Worm (Caenorhabditis elegans): Measurements from ENCODE around the gene F14H12.2.
A peak's percentile ranks its signal among the peaks of the same experiment; 100 is the strongest.

F14H12.2 gene

DNA sequence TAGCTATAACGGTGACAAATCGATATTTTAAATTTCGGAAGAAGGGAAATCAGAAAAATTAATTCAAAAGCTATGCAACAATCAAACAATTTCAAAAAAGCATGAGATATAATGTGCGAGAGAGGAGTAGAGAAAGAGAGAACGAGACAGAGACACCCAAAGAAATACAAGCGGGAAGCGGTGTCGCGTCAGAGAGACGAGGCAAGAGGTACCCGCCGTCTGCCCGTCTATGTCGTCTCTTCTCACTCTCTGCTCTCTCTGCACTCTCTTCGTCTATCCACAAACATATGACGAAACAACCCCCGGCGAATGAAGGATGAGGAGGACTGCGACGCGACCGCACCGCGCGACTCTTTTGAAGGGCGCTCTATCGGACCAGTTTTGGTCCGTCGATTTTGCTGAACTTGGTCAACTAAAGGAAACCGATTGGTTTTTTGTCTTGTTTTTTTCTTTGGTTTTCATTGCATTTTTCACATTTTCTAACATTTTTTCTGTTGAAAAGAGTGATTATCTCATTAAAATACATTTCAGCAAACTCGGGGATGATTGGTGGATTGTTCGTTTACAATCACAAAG lies 38.6 kb downstream of the F14H12.2 start, which contains the start of gene dpy-23 (continued):
- TF ChIP-seq lin-15B (tag; optimal IDR thresholded peaks at IDR 0.05) (peak; percentile 38), nhr-90 (tag; optimal IDR thresholded peaks at IDR 0.05; ENCODE audit: poor library complexity) (peak; percentile 89), zip-4 (GFP tag; optimal IDR thresholded peaks at IDR 0.05) (peak; percentile 75), ceh-63 (GFP tag; optimal IDR thresholded peaks at IDR 0.05) (no peak), fkh-4 (tag; optimal IDR thresholded peaks at IDR 0.05; ENCODE audit: borderline replicate concordance) (peak; percentile 46), nhr-11 (tag; optimal IDR thresholded peaks at IDR 0.05) (peak; percentile 87), lir-3 (tag; optimal IDR thresholded peaks at IDR 0.05; ENCODE audit: poor library complexity) (peak; percentile 84), nhr-12 (tag; optimal IDR thresholded peaks at IDR 0.05) (no peak), ztf-11 (tag; optimal IDR thresholded peaks at IDR 0.05) (peak in 1 of 2 experiments; percentile 77), Y116A8C.19 (tag; optimal IDR thresholded peaks at IDR 0.05; ENCODE audit: borderline replicate concordance) (no peak), C04F5.9 (tag; optimal IDR thresholded peaks at IDR 0.05) (peak; percentile 8), egl-27 (tag; optimal IDR thresholded peaks at IDR 0.05) (peak; percentile 76 to 86), snpc-4 (tag; optimal IDR thresholded peaks at IDR 0.05) (peak; percentile 40), aha-1 (tag; optimal IDR thresholded peaks at IDR 0.05) (peak; percentile 56), F16B12.6 (tag; optimal IDR thresholded peaks at IDR 0.05) (peak; percentile 39), C16A3.4 (tag; optimal IDR thresholded peaks at IDR 0.05) (peak; percentile 71), nhr-71 (tag; optimal IDR thresholded peaks at IDR 0.05) (peak; percentile 98), nhr-19 (GFP tag; conservative IDR thresholded peaks at IDR 0.05) (peak; percentile 92), lin-14 (GFP tag; optimal IDR thresholded peaks at IDR 0.05) (peak; percentile 99), nhr-20 (tag; optimal IDR thresholded peaks at IDR 0.05) (peak; percentile 96), dpl-1 (GFP tag; optimal IDR thresholded peaks at IDR 0.05) (peak; percentile 57 to 63 (median 61)), ztf-4 (tag; optimal IDR thresholded peaks at IDR 0.05) (peak; percentile 94), unc-98 (GFP tag; IDR thresholded peaks at IDR 0.05) (peak; percentile 56), elt-2 (tag; optimal IDR thresholded peaks at IDR 0.05) (peak; percentile 54), nhr-84 (tag; optimal IDR thresholded peaks at IDR 0.05) (no peak), efl-1 (optimal IDR thresholded peaks at IDR 0.05) (peak; percentile 78 to 94), efl-1 (GFP tag; optimal IDR thresholded peaks at IDR 0.05 in 1 of 2) (peak; percentile 37 to 95), nhr-28 (tag; optimal IDR thresholded peaks at IDR 0.05) (no peak), mep-1 (tag; optimal IDR thresholded peaks at IDR 0.05) (peak; percentile 91), sptf-1 (tag; optimal IDR thresholded peaks at IDR 0.05) (no peak), nhr-47 (tag; optimal IDR thresholded peaks at IDR 0.05) (peak; percentile 94), fos-1 (tag; optimal IDR thresholded peaks at IDR 0.05) (peak; percentile 91), pqm-1 (tag; optimal IDR thresholded peaks at IDR 0.05) (no peak)

ce11 chrX:4391680-4392079 lies 41.4 kb downstream of the F14H12.2 start:
- TF ChIP-seq snpc-4 (tag; optimal IDR thresholded peaks at IDR 0.05) (no peak), lin-14 (GFP tag; optimal IDR thresholded peaks at IDR 0.05) (peak; percentile 63), ceh-82 (tag; optimal IDR thresholded peaks at IDR 0.05) (peak in 1 of 3 experiments; percentile 2)

- peak; percentile 7 for TF ChIP-seq F16B12.6 (tag; optimal IDR thresholded peaks at IDR 0.05)
- TF ChIP-seq nhr-77 (tag; optimal IDR thresholded peaks at IDR 0.05): peak; percentile 78
- TF ChIP-seq lin-13 (GFP tag; optimal IDR thresholded peaks at IDR 0.05): no peak
- peak; percentile 29 for TF ChIP-seq sup-37 (GFP tag; optimal IDR thresholded peaks at IDR 0.05)
- no peak for TF ChIP-seq unc-98 (GFP tag; IDR thresholded peaks at IDR 0.05)
- TF ChIP-seq vab-15 (tag; optimal IDR thresholded peaks at IDR 0.05): no peak
- peak; percentile 53 to 80 (median 54) for TF ChIP-seq ceh-82 (tag; optimal IDR thresholded peaks at IDR 0.05)
- TF ChIP-seq pag-3 (tag; optimal IDR thresholded peaks at IDR 0.05; ENCODE audit: borderline replicate concordance, insufficient read depth): no peak
- no peak for TF ChIP-seq pqm-1 (tag; optimal IDR thresholded peaks at IDR 0.05)
- TF ChIP-seq Y116A8C.19 (tag; optimal IDR thresholded peaks at IDR 0.05; ENCODE audit: borderline replicate concordance): no peak
- peak; percentile 87 for TF ChIP-seq dsc-1 (tag; optimal IDR thresholded peaks at IDR 0.05)
- TF ChIP-seq xbp-1 (tag; optimal IDR thresholded peaks at IDR 0.05): peak; percentile 67
- peak; percentile 43 for TF ChIP-seq ztf-4 (tag; optimal IDR thresholded peaks at IDR 0.05)
- TF ChIP-seq elt-3 (tag; optimal IDR thresholded peaks at IDR 0.05): peak in 3 of 6 experiments; percentile 34 to 73 (median 63)
- peak; percentile 74 for TF ChIP-seq lin-14 (GFP tag; optimal IDR thresholded peaks at IDR 0.05)
- TF ChIP-seq lin-35 (GFP tag; optimal IDR thresholded peaks at IDR 0.05): peak; percentile 27 to 80
- TF ChIP-seq C04F5.9 (tag; optimal IDR thresholded peaks at IDR 0.05): no peak
- TF ChIP-seq fkh-4 (tag; optimal IDR thresholded peaks at IDR 0.05; ENCODE audit: borderline replicate concordance): peak; percentile 6
- peak; percentile 75 for TF ChIP-seq skn-1 (tag; optimal IDR thresholded peaks at IDR 0.05)
- no peak for TF ChIP-seq unc-62 (GFP tag; optimal IDR thresholded peaks at IDR 0.05)
- TF ChIP-seq irx-1 (tag; optimal IDR thresholded peaks at IDR 0.05): peak; percentile 45
Observed at ce11 chrX:4395073-4395850, 45.0 kb downstream of the F14H12.2 start.

All from whole organism, L1 larva.